Fruit fly (Drosophila melanogaster) whole organism, prepupa: ENCODE results near the gene sba.

Experiments
- Blimp-1 ChIP-seq: fragments of 200-800 bp; sonication (Bioruptor generic); optimal IDR thresholded peaks from 3 replicates; lab custom pipeline; 2017; ENCODE audit warnings: missing biosample characterization, missing genetic modification characterization, mild to moderate bottlenecking, moderate library complexity, missing genetic modification reagents
- CG10631 ChIP-seq: fragments of 200-800 bp; sonication (Bioruptor generic); optimal IDR thresholded peaks from 2 replicates; lab custom pipeline; 2016; ENCODE audit warnings: missing biosample characterization, missing genetic modification characterization
- CG15336 ChIP-seq: fragments of 200-800 bp; sonication (Bioruptor generic); IDR thresholded peaks from 2 replicates; pipeline ENCODE4 v1.3.6; 2022; ENCODE audit warnings: missing biosample characterization, missing genetic modification characterization
- CG16779 ChIP-seq: fragments of 200-800 bp; sonication (Bioruptor generic); optimal IDR thresholded peaks from 3 replicates; lab custom pipeline; 2017; ENCODE audit warnings: missing biosample characterization, mild to moderate bottlenecking, missing genetic modification characterization
- CG3032 ChIP-seq: fragments of 200-800 bp; optimal IDR thresholded peaks from 2 replicates; lab custom pipeline; 2019; ENCODE audit warnings: missing biosample characterization, mild to moderate bottlenecking, missing genetic modification characterization, moderate library complexity
- CG31627 ChIP-seq: fragments of 200-800 bp; sonication (Bioruptor generic); optimal IDR thresholded peaks from 3 replicates; lab custom pipeline; 2016; ENCODE audit warnings: missing biosample characterization, missing genetic modification characterization
- CG34406 ChIP-seq: fragments of 200-800 bp; sonication (Bioruptor generic); optimal IDR thresholded peaks from 3 replicates; lab custom pipeline; 2016; ENCODE audit warnings: missing biosample characterization, missing genetic modification characterization
- CG3919 ChIP-seq: fragments of 200-800 bp; sonication (Bioruptor generic); optimal IDR thresholded peaks from 3 replicates; lab custom pipeline; 2016; ENCODE audit warnings: missing biosample characterization, missing genetic modification characterization
- CG6276 ChIP-seq: fragments of 200-800 bp; sonication (Bioruptor generic); optimal IDR thresholded peaks from 2 replicates; lab custom pipeline; 2017; ENCODE audit warnings: missing biosample characterization, mild to moderate bottlenecking, missing genetic modification characterization
- CG6808 ChIP-seq: fragments of 200-800 bp; sonication (Bioruptor generic); optimal IDR thresholded peaks from 3 replicates; lab custom pipeline; 2017; ENCODE audit warnings: missing biosample characterization, missing genetic modification characterization, mild to moderate bottlenecking, moderate library complexity, missing genetic modification reagents
- CG7368 ChIP-seq: fragments of 200-800 bp; sonication (Bioruptor generic); optimal IDR thresholded peaks from 3 replicates; lab custom pipeline; 2016; ENCODE audit warnings: missing biosample characterization, missing genetic modification characterization
- CG8119 ChIP-seq: fragments of 200-800 bp; sonication (Bioruptor generic); IDR thresholded peaks from 3 replicates; pipeline ENCODE4 v1.3.6; 2022; ENCODE audit warnings: missing biosample characterization, missing genetic modification characterization
- CG8632 ChIP-seq: fragments of 200-800 bp; sonication (Bioruptor generic); optimal IDR thresholded peaks from 3 replicates; lab custom pipeline; 2016; ENCODE audit warnings: missing biosample characterization, missing genetic modification characterization
- CG9139 ChIP-seq: fragments of 200-800 bp; sonication (Bioruptor generic); optimal IDR thresholded peaks from 3 replicates; lab custom pipeline; 2017; ENCODE audit warnings: missing biosample characterization, mild to moderate bottlenecking, missing genetic modification characterization
- Eip78C ChIP-seq: fragments of 200-800 bp; sonication (Bioruptor generic); peaks from one replicate; lab custom pipeline; 2016; ENCODE audit warnings: missing biosample characterization, missing genetic modification characterization
- Ets21C ChIP-seq: fragments of 200-800 bp; sonication (Bioruptor generic); optimal IDR thresholded peaks from 3 replicates; lab custom pipeline; 2016; ENCODE audit warnings: missing biosample characterization, missing genetic modification characterization
- Ets96B ChIP-seq: fragments of 200-800 bp; optimal IDR thresholded peaks from 2 replicates; lab custom pipeline; 2019; ENCODE audit warnings: missing biosample characterization, mild to moderate bottlenecking, missing genetic modification characterization, moderate library complexity
- Hr38 ChIP-seq: sonication (Bioruptor generic); optimal IDR thresholded peaks from 2 replicates; lab custom pipeline; 2016; ENCODE audit warnings: missing biosample characterization, missing genetic modification characterization
- Met ChIP-seq: fragments of 200-800 bp; sonication (Bioruptor generic); optimal IDR thresholded peaks from 3 replicates; lab custom pipeline; 2016; ENCODE audit warnings: missing biosample characterization, missing genetic modification characterization
- OdsH ChIP-seq: fragments of 200-800 bp; sonication (Bioruptor generic); optimal IDR thresholded peaks from 3 replicates; lab custom pipeline; 2016; ENCODE audit warnings: missing biosample characterization, missing genetic modification characterization
- Smox ChIP-seq: fragments of 200-800 bp; sonication (Bioruptor generic); optimal IDR thresholded peaks from 3 replicates; lab custom pipeline; 2016; ENCODE audit warnings: missing biosample characterization, missing genetic modification characterization
- Sox102F ChIP-seq: fragments of 200-800 bp; sonication (Bioruptor generic); optimal IDR thresholded peaks from 2 replicates; lab custom pipeline; 2016; ENCODE audit warnings: missing biosample characterization, mild to moderate bottlenecking, missing genetic modification characterization
- Sox14 ChIP-seq: fragments of 200-800 bp; sonication (Bioruptor generic); optimal IDR thresholded peaks from 3 replicates; lab custom pipeline; 2016; ENCODE audit warnings: missing biosample characterization, missing genetic modification characterization
- Sox15 ChIP-seq: fragments of 200-800 bp; sonication (Bioruptor generic); optimal IDR thresholded peaks from 3 replicates; lab custom pipeline; 2016; ENCODE audit warnings: missing biosample characterization, missing genetic modification characterization
- cyc ChIP-seq: fragments of 200-800 bp; sonication (Bioruptor generic); optimal IDR thresholded peaks from 3 replicates; lab custom pipeline; 2016; ENCODE audit warnings: missing biosample characterization, missing genetic modification characterization
- dsx ChIP-seq: fragments of 200-800 bp; optimal IDR thresholded peaks from 3 replicates; lab custom pipeline; 2019; ENCODE audit warnings: missing biosample characterization, mild to moderate bottlenecking, missing genetic modification characterization, moderate library complexity; ENCODE audit not compliant: poor library complexity, severe bottlenecking
- esn ChIP-seq: fragments of 200-800 bp; sonication (Bioruptor generic); optimal IDR thresholded peaks from 2 replicates; lab custom pipeline; 2016; ENCODE audit warnings: missing biosample characterization, mild to moderate bottlenecking, missing genetic modification characterization, moderate library complexity
- fd85E ChIP-seq: fragments of 200-800 bp; sonication (Bioruptor generic); optimal IDR thresholded peaks from 3 replicates; lab custom pipeline; 2016; ENCODE audit warnings: missing biosample characterization, missing genetic modification characterization
- fkh ChIP-seq: fragments of 200-800 bp; sonication (Bioruptor generic); optimal IDR thresholded peaks from 3 replicates; lab custom pipeline; 2017; ENCODE audit warnings: missing biosample characterization, mild to moderate bottlenecking, missing genetic modification characterization, moderate library complexity
- lz ChIP-seq: fragments of 200-800 bp; sonication (Bioruptor generic); optimal IDR thresholded peaks from 3 replicates; lab custom pipeline; 2016; ENCODE audit warnings: missing biosample characterization, missing genetic modification characterization
- net ChIP-seq: fragments of 200-800 bp; sonication (Bioruptor generic); optimal IDR thresholded peaks from 3 replicates; lab custom pipeline; 2016; ENCODE audit warnings: missing biosample characterization, missing genetic modification characterization
- spab ChIP-seq: fragments of 200-800 bp; sonication (Bioruptor generic); optimal IDR thresholded peaks from 2 replicates; lab custom pipeline; 2017; ENCODE audit warnings: missing biosample characterization, mild to moderate bottlenecking, missing genetic modification characterization, missing genetic modification reagents
- ss ChIP-seq, 2 experiments: fragments of 200-800 bp; sonication (Bioruptor generic); optimal IDR thresholded peaks; 2 replicates in 1 of 2; 3 replicates in 1 of 2; lab custom pipeline; 2017 to 2018; ENCODE audit warnings: mild to moderate bottlenecking in 2 of 2, missing biosample characterization in 2 of 2, missing genetic modification characterization in 2 of 2, moderate library complexity in 1 of 2
- svp ChIP-seq: fragments of 200-800 bp; sonication (Bioruptor generic); peaks from one replicate; lab custom pipeline; 2016; ENCODE audit warnings: missing biosample characterization, missing genetic modification characterization

Gene sba

DNA sequence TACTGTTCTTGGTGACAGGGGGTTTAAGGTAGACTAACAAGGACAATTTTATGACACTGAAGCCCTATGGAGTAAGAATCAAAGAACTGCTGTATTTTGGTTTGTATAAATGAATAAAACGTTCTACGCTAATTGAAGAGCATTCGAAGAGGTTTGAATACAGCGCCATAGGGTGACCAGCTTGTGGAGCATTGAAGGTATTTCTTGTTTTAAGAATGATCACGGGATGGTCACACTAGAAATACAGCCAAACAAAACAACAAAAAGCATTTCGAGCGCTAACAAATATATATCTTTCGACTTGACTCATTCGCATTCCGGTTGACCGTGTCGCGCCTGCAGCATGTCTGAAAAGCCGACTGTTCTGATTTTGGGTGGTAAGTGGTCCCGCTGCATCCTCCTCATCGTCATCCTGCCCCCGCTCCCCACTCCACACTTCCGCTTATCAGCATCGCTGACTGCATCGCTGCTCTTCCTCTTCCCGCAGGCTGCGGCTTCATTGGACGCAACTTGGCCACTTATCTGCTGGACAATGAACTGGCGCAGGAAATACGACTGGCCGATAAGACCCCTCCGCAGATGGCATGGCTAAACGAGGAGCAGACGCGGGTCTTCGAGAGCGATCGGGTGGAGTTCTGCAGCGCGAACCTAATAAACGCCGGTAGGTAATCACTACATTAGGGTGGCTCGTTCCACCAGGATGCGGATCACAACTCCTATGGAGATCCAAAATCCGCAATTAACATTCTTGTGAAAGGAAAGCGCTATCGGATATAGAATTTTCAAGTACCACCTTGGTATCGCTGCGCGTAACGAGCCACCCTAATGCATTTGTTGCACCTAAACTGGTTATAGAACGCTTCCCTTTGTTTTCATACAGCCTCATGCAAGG is 11.2 kb upstream of the sba start, which contains the start of gene CG5854 (continued):
- TF ChIP-seq spab (GFP tag; lab: Kevin White, UChicago) (peak; percentile 97), CG6276 (GFP tag; lab: Kevin White, UChicago) (peak; percentile 98), CG9139 (GFP tag; lab: Kevin White, UChicago) (peak; percentile 87), Met (peak; percentile 97), Blimp-1 (GFP tag; lab: Kevin White, UChicago) (peak; percentile 72), CG15336 (peak; percentile 99), CG8632 (GFP tag; lab: Kevin White, UChicago) (peak; percentile 96), Smox (GFP tag; lab: Kevin White, UChicago) (peak; percentile 96), OdsH (GFP tag; lab: Kevin White, UChicago) (peak; percentile 98), CG10631 (GFP tag; lab: Kevin White, UChicago) (peak; percentile 96)

DNA sequence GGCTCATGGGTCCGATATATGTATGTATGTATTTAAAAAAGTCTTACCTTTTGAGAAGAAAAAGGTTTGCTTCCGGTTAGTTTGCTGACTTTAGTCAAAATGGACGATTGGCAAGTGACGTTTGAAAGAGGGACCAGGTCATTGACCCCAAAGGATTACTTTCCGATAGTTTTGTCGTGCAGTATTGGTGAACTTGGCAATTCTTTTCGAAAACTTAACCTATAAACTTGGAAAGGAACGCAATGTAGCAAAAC is 10.6 kb upstream of the sba start, which contains the start of gene RpS19b:
RpS19b (minus strand) TSS at position 101 of the 254 bp plus-strand sequence.
- TF ChIP-seq Hr38 (GFP tag; lab: Kevin White, UChicago): no peak
- no peak for TF ChIP-seq Ets21C
- TF ChIP-seq CG34406 (GFP tag; lab: Kevin White, UChicago): no peak
- TF ChIP-seq Sox102F (GFP tag; lab: Kevin White, UChicago): no peak

DNA sequence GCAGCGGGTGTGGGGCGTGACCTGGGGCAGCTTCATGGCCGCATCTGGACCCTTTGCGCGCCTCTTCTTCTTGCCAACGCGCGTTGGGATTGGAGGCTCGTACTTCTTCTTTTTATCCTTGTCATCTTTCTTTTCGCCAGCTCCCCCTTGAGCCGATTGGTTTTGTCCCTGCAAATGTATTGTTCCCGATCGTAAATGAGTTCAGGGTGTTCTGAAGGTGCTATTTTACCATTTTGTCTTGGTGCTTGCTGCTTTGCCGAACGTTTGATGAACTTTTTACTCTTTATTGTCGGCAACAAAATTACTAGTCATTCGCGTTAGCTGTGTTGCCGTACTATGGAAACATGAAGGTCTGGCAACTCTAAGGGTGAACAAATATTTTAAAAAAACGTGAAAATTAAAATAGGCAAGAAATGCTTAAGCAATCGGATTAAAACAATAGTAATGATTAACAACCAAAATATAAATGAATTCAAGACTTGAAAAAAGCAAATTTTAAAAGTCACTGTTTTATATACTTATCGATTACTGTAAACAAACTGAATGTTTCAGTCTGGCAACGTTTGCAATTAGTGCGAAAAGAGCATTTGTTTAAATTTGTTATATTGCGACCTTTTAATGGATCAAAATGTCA is 8.4 kb upstream of the sba start, which contains the start of the genes Rpt2 and CG13599:
Rpt2 (minus strand) TSS at position 464 of the 634 bp plus-strand sequence.
CG13599 (plus strand) TSS at position 545 of the 634 bp plus-strand sequence.
- TF ChIP-seq CG31627 (GFP tag; lab: Kevin White, UChicago) (peak; percentile 6), Sox14 (GFP tag; lab: Kevin White, UChicago) (peak; percentile 59), esn (peak; percentile 51), Ets96B (tag; lab: Kevin White, UChicago) (no peak), cyc (peak; percentile 9), lz (peak; percentile 12), CG3032 (tag; lab: Kevin White, UChicago) (peak; percentile 4), fkh (GFP tag; lab: Kevin White, UChicago) (peak; percentile 93), dsx (peak; percentile 52), Met (no peak), Eip78C (peak; percentile 19), svp (GFP tag; lab: Kevin White, UChicago) (no peak), fd85E (no peak)

DNA sequence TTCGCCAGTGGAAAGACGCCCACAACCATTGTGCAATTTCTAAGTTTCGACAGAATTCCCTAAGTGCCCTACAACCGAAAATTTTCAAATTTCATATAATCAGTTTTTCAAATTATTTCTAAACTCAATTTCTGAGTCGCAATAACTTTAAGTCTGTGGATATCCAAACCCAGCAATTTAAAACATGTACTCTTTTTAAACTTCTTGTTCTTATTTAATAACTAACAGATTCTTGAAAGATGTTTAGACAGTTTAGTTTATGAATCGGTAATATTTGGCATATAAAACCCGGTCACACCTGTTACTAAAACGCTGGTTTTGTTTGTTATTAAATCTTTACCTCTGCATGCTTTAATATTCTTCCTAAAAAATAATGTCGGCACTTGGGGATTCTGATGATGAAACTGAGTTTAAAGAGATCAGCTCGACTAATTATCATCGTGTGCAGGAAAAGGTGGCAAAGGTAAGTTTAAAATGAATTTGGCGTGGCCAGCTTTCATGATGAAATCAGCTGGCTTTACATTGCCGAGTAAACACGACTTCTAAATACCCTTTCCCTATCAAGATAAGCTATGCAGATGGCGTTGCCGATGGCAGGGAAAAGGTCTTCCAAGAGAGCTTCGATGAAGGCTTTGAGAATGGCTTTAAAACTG is 6.3 kb upstream of the sba start, which contains the start of the genes CG43998, CG43999 and CG31142:
CG43998 (minus strand) TSS at position 51 of the 653 bp plus-strand sequence.
CG43999 (minus strand) TSS at position 51 of the 653 bp plus-strand sequence.
CG31142 (plus strand) TSS at position 294 of the 653 bp plus-strand sequence.
- TF ChIP-seq Sox14 (GFP tag; lab: Kevin White, UChicago) (peak; percentile 23), Eip78C (peak; percentile 61), CG9139 (GFP tag; lab: Kevin White, UChicago) (no peak), esn (peak; percentile 38), fkh (GFP tag; lab: Kevin White, UChicago) (peak; percentile 63), Met (no peak)
- TF ChIP-seq, all 60 proteins: peak for 4

DNA sequence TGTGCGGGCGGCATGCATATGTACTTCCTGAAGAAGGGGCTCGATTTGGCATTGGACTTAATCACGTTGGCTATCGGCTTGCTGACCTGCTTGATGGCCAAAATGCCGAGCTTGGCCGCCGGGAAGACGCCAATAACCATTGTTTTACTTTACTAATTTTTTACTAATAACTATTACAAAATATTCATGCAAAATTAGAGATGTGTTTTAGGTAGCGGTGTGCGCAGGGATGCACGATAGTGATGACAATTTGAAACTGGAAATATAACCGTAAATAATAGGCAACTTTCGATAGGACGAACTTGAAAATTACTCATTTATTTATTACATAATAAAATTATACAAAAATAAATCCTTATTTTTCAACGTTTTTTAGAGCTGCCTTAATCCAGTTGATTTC is 4.7 kb upstream of the sba start, which contains the start of gene CG13601:
CG13601 (minus strand) TSS at position 206 of the 400 bp plus-strand sequence.
- TF ChIP-seq CG6808 (GFP tag; lab: Kevin White, UChicago) (no peak), fkh (GFP tag; lab: Kevin White, UChicago) (no peak), esn (peak; percentile 42), CG7368 (GFP tag; lab: Kevin White, UChicago) (no peak), svp (GFP tag; lab: Kevin White, UChicago) (no peak), lz (peak; percentile 31), Eip78C (peak; percentile 65), Sox14 (GFP tag; lab: Kevin White, UChicago) (peak; percentile 20), Sox15 (GFP tag; lab: Kevin White, UChicago) (no peak), CG3919 (GFP tag; lab: Kevin White, UChicago) (no peak), CG8119 (GFP tag; lab: Robert Waterston, UW) (no peak), CG16779 (tag; lab: Kevin White, UChicago) (no peak), Ets21C (no peak), CG3032 (tag; lab: Kevin White, UChicago) (no peak), dsx (peak; percentile 55), CG9139 (GFP tag; lab: Kevin White, UChicago) (no peak), ss (GFP tag; optimal IDR thresholded peaks at IDR 0.05; lab: Kevin White, UChicago) (no peak), CG10631 (GFP tag; lab: Kevin White, UChicago) (no peak), net (no peak)
